Fruit fly (Drosophila melanogaster) whole organism, pupa: ENCODE results near the gene CG44153.
A peak's percentile ranks its signal among the peaks of the same experiment; 100 is the strongest.

Experiments used
- CG10348 ChIP-seq: fragments of 200-800 bp; sonication (Bioruptor generic); IDR thresholded peaks from 2 replicates; pipeline ENCODE4 v1.3.6; 2022; ENCODE audit warnings: missing biosample characterization, missing genetic modification characterization
- CG12605 ChIP-seq: fragments of 200-800 bp; sonication (Bioruptor generic); IDR thresholded peaks from 2 replicates; pipeline ENCODE4 v1.3.6; 2022; ENCODE audit warnings: missing biosample characterization, missing genetic modification characterization
- CG13204 ChIP-seq: fragments of 200-800 bp; sonication (Bioruptor generic); optimal IDR thresholded peaks from 2 replicates; lab custom pipeline; 2018; ENCODE audit warnings: missing biosample characterization, mild to moderate bottlenecking, missing genetic modification characterization, moderate library complexity
- CG14655 ChIP-seq: fragments of 200-800 bp; sonication (Bioruptor generic); optimal IDR thresholded peaks from 3 replicates; lab custom pipeline; 2017; ENCODE audit warnings: mild to moderate bottlenecking, missing biosample characterization, missing genetic modification reagents, missing genetic modification characterization
- CG15710 ChIP-seq: fragments of 200-800 bp; sonication (Bioruptor generic); optimal IDR thresholded peaks from 2 replicates; lab custom pipeline; 2018; ENCODE audit warnings: missing biosample characterization, mild to moderate bottlenecking, missing genetic modification characterization, moderate library complexity
- CG17806 ChIP-seq: fragments of 200-800 bp; sonication (Bioruptor generic); optimal IDR thresholded peaks from 2 replicates; lab custom pipeline; 2018; ENCODE audit warnings: missing biosample characterization, mild to moderate bottlenecking, missing genetic modification characterization, moderate library complexity
- CG32121 ChIP-seq: fragments of 200-800 bp; sonication (Bioruptor generic); IDR thresholded peaks from 2 replicates; pipeline ENCODE4 v1.3.6; 2022; ENCODE audit warnings: missing biosample characterization, missing genetic modification characterization
- CG34367 ChIP-seq: fragments of 200-800 bp; sonication (Bioruptor generic); optimal IDR thresholded peaks from 2 replicates; lab custom pipeline; 2018; ENCODE audit warnings: missing biosample characterization, mild to moderate bottlenecking, missing genetic modification characterization
- CG4496 ChIP-seq: fragments of 200-800 bp; sonication (Bioruptor generic); IDR thresholded peaks from 3 replicates; pipeline ENCODE4 v1.3.6; 2022; ENCODE audit warnings: missing biosample characterization, missing genetic modification characterization
- CG8159 ChIP-seq: fragments of 200-800 bp; sonication (Bioruptor generic); optimal IDR thresholded peaks from 3 replicates; lab custom pipeline; 2018; ENCODE audit warnings: missing biosample characterization, mild to moderate bottlenecking, missing genetic modification characterization, moderate library complexity
- CG8301 ChIP-seq: fragments of 200-800 bp; sonication (Bioruptor generic); optimal IDR thresholded peaks from 2 replicates; lab custom pipeline; 2018; ENCODE audit warnings: missing biosample characterization, mild to moderate bottlenecking, missing genetic modification characterization
- CG9948 ChIP-seq: fragments of 200-800 bp; sonication (Bioruptor generic); optimal IDR thresholded peaks from 2 replicates; lab custom pipeline; 2018; ENCODE audit warnings: missing biosample characterization, mild to moderate bottlenecking, missing genetic modification characterization, moderate library complexity
- D1 ChIP-seq: fragments of 200-800 bp; sonication (Bioruptor generic); optimal IDR thresholded peaks from 2 replicates; lab custom pipeline; 2018; ENCODE audit warnings: missing biosample characterization, mild to moderate bottlenecking, missing genetic modification characterization, moderate library complexity
- EcR ChIP-seq: fragments of 200-800 bp; sonication (Bioruptor generic); optimal IDR thresholded peaks from 3 replicates; lab custom pipeline; 2019; ENCODE audit warnings: missing biosample characterization, missing genetic modification characterization, mild to moderate bottlenecking, moderate library complexity, missing genetic modification reagents
- Ets98B ChIP-seq: fragments of 200-800 bp; sonication (Bioruptor generic); IDR thresholded peaks from 2 replicates; pipeline ENCODE4 v1.3.6; 2022; ENCODE audit warnings: missing biosample characterization, missing genetic modification characterization
- Pif1A ChIP-seq: fragments of 200-800 bp; sonication (Bioruptor generic); optimal IDR thresholded peaks from 3 replicates; lab custom pipeline; 2016; ENCODE audit warnings: missing biosample characterization, missing genetic modification characterization
- Pif1B ChIP-seq: fragments of 200-800 bp; sonication (Bioruptor generic); optimal IDR thresholded peaks from 3 replicates; lab custom pipeline; 2016; ENCODE audit warnings: missing biosample characterization, missing genetic modification characterization
- Snoo ChIP-seq: fragments of 200-800 bp; sonication (Bioruptor generic); optimal IDR thresholded peaks from 3 replicates; lab custom pipeline; 2017; ENCODE audit warnings: missing biosample characterization, mild to moderate bottlenecking, missing genetic modification characterization, inconsistent platforms
- fd96Ca ChIP-seq: fragments of 200-800 bp; sonication (Bioruptor generic); IDR thresholded peaks from 3 replicates; pipeline ENCODE4 v1.3.6; 2022; ENCODE audit warnings: missing biosample characterization, missing genetic modification characterization
- gl ChIP-seq: fragments of 200-800 bp; sonication (Bioruptor generic); optimal IDR thresholded peaks from 2 replicates; lab custom pipeline; 2018; ENCODE audit warnings: missing biosample characterization, mild to moderate bottlenecking, missing genetic modification characterization
- rn ChIP-seq: fragments of 200-800 bp; sonication (Bioruptor generic); IDR thresholded peaks from 2 replicates; pipeline ENCODE4 v1.3.6; 2022; ENCODE audit warnings: missing biosample characterization, missing genetic modification characterization

The CG44153 gene

DNA sequence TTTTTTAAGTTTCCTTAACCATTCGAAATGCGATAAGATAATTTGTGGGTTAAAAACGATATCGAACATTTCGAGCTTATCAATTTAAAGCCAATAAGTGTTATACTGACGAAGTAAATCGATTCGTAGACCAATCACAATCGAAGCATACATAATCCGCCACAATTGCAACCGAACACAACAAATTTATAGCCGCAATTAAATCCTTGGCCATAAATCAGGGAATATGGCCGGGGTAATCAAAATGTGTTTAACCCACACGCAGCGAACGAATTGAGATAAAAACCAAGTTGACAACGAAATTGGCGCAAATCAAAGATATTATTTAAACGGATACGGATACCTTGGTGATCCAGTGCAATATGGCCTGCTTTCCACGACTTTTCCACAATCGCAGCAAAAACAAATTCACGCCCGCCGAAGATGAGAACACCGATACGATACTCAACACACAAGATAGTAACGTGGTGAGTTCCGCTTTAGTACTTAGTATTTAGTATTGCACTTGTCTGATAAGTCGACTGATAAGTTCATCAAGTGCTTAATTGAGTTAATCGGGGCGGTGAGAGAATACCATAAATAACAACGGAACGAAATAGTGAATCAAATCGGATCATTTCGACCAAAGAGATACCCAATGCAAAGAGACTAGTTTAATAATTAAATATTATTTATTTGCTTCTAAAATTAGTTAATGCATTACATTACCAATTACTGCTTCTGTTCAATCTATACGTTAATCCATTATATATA, 33.2 kb downstream of the CG44153 start:
- no peak for TF ChIP-seq CG17806 (tag; lab: Kevin White, UChicago)
- no peak for TF ChIP-seq CG12605 (GFP tag; lab: Robert Waterston, UW)
- no peak for TF ChIP-seq Ets98B (GFP tag; lab: Robert Waterston, UW)
- TF ChIP-seq Pif1A (GFP tag; lab: Kevin White, UChicago) = no peak
- TF ChIP-seq CG8301 (tag; lab: Kevin White, UChicago) = no peak
- no peak for TF ChIP-seq CG13204 (GFP tag; lab: Kevin White, UChicago)
- no peak for TF ChIP-seq CG8159 (tag; lab: Kevin White, UChicago)
- TF ChIP-seq D1 (tag; lab: Kevin White, UChicago) = no peak
- no peak for TF ChIP-seq CG14655 (GFP tag; lab: Kevin White, UChicago)
- no peak for TF ChIP-seq fd96Ca (GFP tag; lab: Robert Waterston, UW)
- TF ChIP-seq EcR (GFP tag; lab: Kevin White, UChicago) = no peak
- no peak for TF ChIP-seq rn (GFP tag; lab: Robert Waterston, UW)
- no peak for TF ChIP-seq CG15710 (tag; lab: Kevin White, UChicago)
- no peak for TF ChIP-seq Snoo (tag; lab: Kevin White, UChicago)
- TF ChIP-seq CG32121 = no peak
- no peak for TF ChIP-seq CG34367 (tag; lab: Kevin White, UChicago)
- TF ChIP-seq, all 21 proteins: peak for 0

dm6 chr2L:10145571-10145970, 34.5 kb downstream of the CG44153 start:
- no peak for TF ChIP-seq CG14655 (GFP tag; lab: Kevin White, UChicago)
- TF ChIP-seq CG12605 (GFP tag; lab: Robert Waterston, UW) = no peak
- no peak for TF ChIP-seq CG10348 (GFP tag; lab: Robert Waterston, UW)
- TF ChIP-seq D1 (tag; lab: Kevin White, UChicago) = no peak
- no peak for TF ChIP-seq EcR (GFP tag; lab: Kevin White, UChicago)
- no peak for TF ChIP-seq rn (GFP tag; lab: Robert Waterston, UW)
- TF ChIP-seq Pif1B (GFP tag; lab: Kevin White, UChicago) = no peak
- TF ChIP-seq Pif1A (GFP tag; lab: Kevin White, UChicago) = no peak
- TF ChIP-seq fd96Ca (GFP tag; lab: Robert Waterston, UW) = no peak
- no peak for TF ChIP-seq Ets98B (GFP tag; lab: Robert Waterston, UW)

DNA sequence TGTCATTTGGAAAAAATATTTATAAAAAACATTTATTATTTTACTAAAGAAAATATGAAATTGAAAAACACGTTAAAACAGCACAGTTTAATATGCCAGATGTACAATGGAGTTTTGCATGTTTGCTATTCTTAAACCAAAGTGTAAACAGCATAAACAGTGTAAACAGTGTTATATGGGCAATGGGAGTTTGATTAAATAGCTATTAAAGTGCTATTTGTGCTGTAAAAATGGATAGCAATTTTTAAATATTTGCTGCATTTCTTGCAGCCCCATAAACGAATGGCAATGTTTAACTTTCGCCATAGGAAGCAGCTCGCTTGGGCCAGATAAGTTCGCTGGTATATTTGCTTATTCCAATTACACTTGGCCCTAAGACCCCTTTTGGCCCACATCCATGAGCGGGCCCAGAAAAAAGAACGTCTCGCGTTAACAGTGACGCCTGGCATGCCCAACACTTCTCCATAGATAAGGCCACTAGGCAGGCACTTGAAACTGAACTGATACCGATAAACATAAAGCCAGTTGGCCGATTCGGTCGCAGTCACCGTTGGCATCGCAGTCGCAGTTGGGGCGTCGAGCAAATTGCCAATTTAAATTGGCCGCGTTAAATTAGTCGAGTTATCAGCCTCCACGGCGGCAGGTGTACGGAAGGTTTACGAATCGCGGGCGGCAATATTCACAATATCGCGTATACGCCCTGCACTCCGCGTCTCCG, 35.7 kb downstream of the CG44153 start, which contains the start of gene CG4839:
Gene CG4839, plus strand, starts transcription at position 541 of the 718 bp plus-strand sequence.
- TF ChIP-seq Pif1A (GFP tag; lab: Kevin White, UChicago) = peak; percentile 34
- TF ChIP-seq Pif1B (GFP tag; lab: Kevin White, UChicago) = peak; percentile 12
- peak; percentile 26 for TF ChIP-seq Snoo (tag; lab: Kevin White, UChicago)
- no peak for TF ChIP-seq D1 (tag; lab: Kevin White, UChicago)

DNA sequence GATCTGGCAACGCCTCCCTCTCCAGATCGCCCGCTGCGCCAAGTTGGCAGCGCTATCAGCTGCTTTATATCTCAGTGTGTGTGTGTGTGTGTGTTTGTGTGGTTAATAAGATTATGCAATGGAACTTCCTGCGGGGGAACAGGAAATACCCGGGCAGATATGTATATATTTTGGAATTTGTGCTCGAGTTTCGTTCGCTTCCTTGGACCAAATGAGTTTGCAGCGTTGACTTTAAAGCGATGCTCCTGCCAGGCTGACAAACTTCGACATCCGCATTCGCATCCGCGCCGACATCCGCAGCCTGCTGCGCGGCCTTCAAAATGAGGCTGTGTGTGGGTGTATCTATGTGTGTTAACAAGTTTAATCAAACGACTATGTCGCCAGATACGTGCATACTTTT, 36.7 kb downstream of the CG44153 start:
- TF ChIP-seq Snoo (tag; lab: Kevin White, UChicago) (peak; percentile 55), gl (tag; lab: Kevin White, UChicago) (no peak), CG4496 (GFP tag; lab: Robert Waterston, UW) (peak; percentile 80; the same call in 2 of the 3 replicates), CG10348 (GFP tag; lab: Robert Waterston, UW) (no peak), EcR (GFP tag; lab: Kevin White, UChicago) (no peak), CG9948 (tag; lab: Kevin White, UChicago) (no peak), D1 (tag; lab: Kevin White, UChicago) (no peak), fd96Ca (GFP tag; lab: Robert Waterston, UW) (peak; percentile 53; the same call in 1 of the 3 replicates), CG14655 (GFP tag; lab: Kevin White, UChicago) (peak; percentile 35), CG34367 (tag; lab: Kevin White, UChicago) (no peak), CG8301 (tag; lab: Kevin White, UChicago) (peak; percentile 34), CG8159 (tag; lab: Kevin White, UChicago) (peak; percentile 21), CG13204 (GFP tag; lab: Kevin White, UChicago) (no peak), CG15710 (tag; lab: Kevin White, UChicago) (no peak), CG17806 (tag; lab: Kevin White, UChicago) (no peak), Ets98B (GFP tag; lab: Robert Waterston, UW) (no peak), Pif1B (GFP tag; lab: Kevin White, UChicago) (no peak), Pif1A (GFP tag; lab: Kevin White, UChicago) (no peak), CG12605 (GFP tag; lab: Robert Waterston, UW) (no peak), rn (GFP tag; lab: Robert Waterston, UW) (no peak), CG32121 (no peak)

- TF ChIP-seq CG17806 (tag; lab: Kevin White, UChicago) (no peak), CG12605 (GFP tag; lab: Robert Waterston, UW) (no peak), CG34367 (tag; lab: Kevin White, UChicago) (no peak), D1 (tag; lab: Kevin White, UChicago) (no peak), Pif1A (GFP tag; lab: Kevin White, UChicago) (no peak), Snoo (tag; lab: Kevin White, UChicago) (no peak), gl (tag; lab: Kevin White, UChicago) (no peak), CG9948 (tag; lab: Kevin White, UChicago) (no peak), rn (GFP tag; lab: Robert Waterston, UW) (no peak), EcR (GFP tag; lab: Kevin White, UChicago) (no peak), Ets98B (GFP tag; lab: Robert Waterston, UW) (no peak), CG13204 (GFP tag; lab: Kevin White, UChicago) (no peak), CG15710 (tag; lab: Kevin White, UChicago) (no peak), Pif1B (GFP tag; lab: Kevin White, UChicago) (no peak)
These were observed 49.3 kb downstream of the CG44153 start for dm6 chr2L:10130763-10131162.
